Worm (Caenorhabditis elegans) whole organism, L4 larva: ENCODE data around the gene mpst-3.

Source experiments
- D1046.2 ChIP-seq: fragments of 200-800 bp; sonication (Bioruptor generic); IDR thresholded peaks from 2 replicates; pipeline ENCODE4 v1.3.6; 2022; ENCODE audit warnings: missing genetic modification characterization, missing compliant biosample characterization
- F10B5.3 ChIP-seq: sonication (generic microtip); optimal IDR thresholded peaks from 2 replicates; lab custom pipeline; 2016; ENCODE audit warnings: mild to moderate bottlenecking, missing genetic modification characterization, missing compliant biosample characterization
- F37D6.2 ChIP-seq: sonication (generic microtip); optimal IDR thresholded peaks from 2 replicates; lab custom pipeline; 2016; ENCODE audit warnings: mild to moderate bottlenecking, missing genetic modification characterization, missing compliant biosample characterization
- F44E2.7 ChIP-seq: fragments of 200-800 bp; sonication (Bioruptor generic); IDR thresholded peaks from 2 replicates; pipeline ENCODE4 v2.1.2; 2022; ENCODE audit warnings: missing genetic modification characterization, missing compliant biosample characterization
- R02D3.7 ChIP-seq: fragments of 150-350 bp; sonication (generic microtip); optimal IDR thresholded peaks from 3 replicates; lab custom pipeline; 2014; ENCODE audit warnings: missing biosample characterization, missing genetic modification characterization
- Y105C5A.15 ChIP-seq: fragments of 200-800 bp; sonication (Bioruptor generic); IDR thresholded peaks from 2 replicates; pipeline ENCODE4 v1.3.6; 2022; ENCODE audit warnings: missing genetic modification characterization, missing compliant biosample characterization
- Y5F2A.4 ChIP-seq: fragments of 200-800 bp; sonication (Bioruptor generic); optimal IDR thresholded peaks from 2 replicates; lab custom pipeline; 2018; ENCODE audit warnings: mild to moderate bottlenecking, missing genetic modification characterization, missing compliant biosample characterization
- ZK337.2 ChIP-seq: fragments of 200-800 bp; sonication (Bioruptor generic); IDR thresholded peaks from 2 replicates; pipeline ENCODE4 v1.3.6; 2022; ENCODE audit warnings: missing genetic modification reagents, missing genetic modification characterization, missing compliant biosample characterization
- ZK546.5 ChIP-seq, 2 experiments: sonication (generic microtip); optimal IDR thresholded peaks; 2 replicates each; lab custom pipeline; 2017; ENCODE audit warnings: missing biosample characterization in 2 of 2, missing genetic modification characterization in 2 of 2
- ceh-20 ChIP-seq: fragments of 200-800 bp; sonication (Bioruptor generic); IDR thresholded peaks from 2 replicates; pipeline ENCODE4 v1.3.6; 2022; ENCODE audit warnings: missing genetic modification reagents, missing genetic modification characterization, missing compliant biosample characterization
- ceh-28 ChIP-seq: fragments of 150-350 bp; optimal IDR thresholded peaks from 2 replicates; lab custom pipeline; 2014; ENCODE audit warnings: missing biosample characterization, missing genetic modification reagents, missing genetic modification characterization
- ceh-44 ChIP-seq: fragments of 200-800 bp; sonication (Bioruptor generic); IDR thresholded peaks from 2 replicates; pipeline ENCODE4 v1.3.6; 2022; ENCODE audit warnings: missing genetic modification reagents, missing genetic modification characterization, missing compliant biosample characterization
- ceh-82 ChIP-seq: sonication (generic microtip); optimal IDR thresholded peaks from 2 replicates; lab custom pipeline; 2017; ENCODE audit warnings: missing biosample characterization, missing genetic modification characterization
- ces-1 ChIP-seq: fragments of 150-350 bp; sonication (generic microtip); optimal IDR thresholded peaks from 4 replicates; lab custom pipeline; 2014; ENCODE audit warnings: missing biosample characterization, missing genetic modification reagents, missing genetic modification characterization
- daf-16 ChIP-seq, 3 experiments: sonication (generic microtip); optimal IDR thresholded peaks; 2 replicates each; lab custom pipeline; 2016 to 2017; ENCODE audit warnings: missing genetic modification characterization in 3 of 3, missing genetic modification reagents in 3 of 3, mild to moderate bottlenecking in 2 of 3, missing compliant biosample characterization in 2 of 3, missing biosample characterization in 1 of 3, moderate library complexity in 1 of 3
- dmd-8 ChIP-seq: fragments of 200-800 bp; sonication (Bioruptor generic); IDR thresholded peaks from 2 replicates; pipeline ENCODE4 v1.3.6; 2022; ENCODE audit warnings: missing genetic modification characterization, missing compliant biosample characterization
- dmd-9 ChIP-seq: fragments of 200-800 bp; sonication (Bioruptor generic); IDR thresholded peaks from 2 replicates; pipeline ENCODE4 v1.3.6; 2022; ENCODE audit warnings: missing genetic modification reagents, missing genetic modification characterization, missing compliant biosample characterization
- dpl-1 ChIP-seq: fragments of 150-350 bp; optimal IDR thresholded peaks from 2 replicates; lab custom pipeline; 2014; ENCODE audit warnings: missing biosample characterization, missing genetic modification reagents, missing genetic modification characterization
- duxl-1 ChIP-seq: sonication (generic microtip); optimal IDR thresholded peaks from 2 replicates; lab custom pipeline; 2016; ENCODE audit warnings: mild to moderate bottlenecking, missing genetic modification characterization, moderate library complexity, missing compliant biosample characterization; ENCODE audit not compliant: poor library complexity
- hif-1 ChIP-seq, 2 experiments: sonication (generic microtip); optimal IDR thresholded peaks; 2 replicates each; lab custom pipeline; 2016 to 2017; ENCODE audit warnings: missing compliant biosample characterization in 2 of 2, missing genetic modification characterization in 2 of 2, missing genetic modification reagents in 2 of 2, missing genotype in 2 of 2, mild to moderate bottlenecking in 1 of 2
- hlh-30 ChIP-seq: sonication (generic microtip); optimal IDR thresholded peaks from 2 replicates; lab custom pipeline; 2017; ENCODE audit warnings: antibody characterized with exemption, mild to moderate bottlenecking, missing genetic modification characterization, missing compliant biosample characterization; ENCODE audit not compliant: insufficient read depth
- hmg-1.1 ChIP-seq: fragments of 200-800 bp; sonication (Bioruptor generic); IDR thresholded peaks from 2 replicates; pipeline ENCODE4 v1.3.6; 2022; ENCODE audit warnings: missing genetic modification reagents, missing genetic modification characterization, missing compliant biosample characterization
- jun-1 ChIP-seq: fragments of 150-350 bp; optimal IDR thresholded peaks from 2 replicates; lab custom pipeline; 2014; ENCODE audit warnings: missing biosample characterization, missing genetic modification reagents, missing genetic modification characterization
- lim-7 ChIP-seq: fragments of 200-800 bp; sonication (Bioruptor generic); IDR thresholded peaks from 2 replicates; pipeline ENCODE4 v1.3.6; 2022; ENCODE audit warnings: missing genetic modification characterization, missing compliant biosample characterization
- lin-1 ChIP-seq: fragments of 200-800 bp; sonication (Bioruptor generic); IDR thresholded peaks from 2 replicates; pipeline ENCODE4 v1.3.6; 2022; ENCODE audit warnings: missing genetic modification reagents, missing genetic modification characterization, missing compliant biosample characterization
- lin-29 ChIP-seq: fragments of 200-800 bp; sonication (Bioruptor generic); IDR thresholded peaks from 2 replicates; pipeline ENCODE4 v1.3.6; 2022; ENCODE audit warnings: missing genetic modification reagents, missing genetic modification characterization, missing compliant biosample characterization
- lin-39 ChIP-seq: fragments of 150-350 bp; optimal IDR thresholded peaks from 2 replicates; lab custom pipeline; 2014; ENCODE audit warnings: missing biosample characterization, missing genetic modification reagents, missing genetic modification characterization
- mdl-1 ChIP-seq, 2 experiments: fragments of 150-350 bp in 1 of 2; sonication (generic microtip) in 1 of 2; optimal IDR thresholded peaks; 2 replicates each; lab custom pipeline; 2014 to 2017; ENCODE audit warnings: missing biosample characterization in 2 of 2, missing genetic modification characterization in 2 of 2
- mdt-29 ChIP-seq: fragments of 200-800 bp; sonication (Bioruptor generic); IDR thresholded peaks from 2 replicates; pipeline ENCODE4 v1.3.6; 2022; ENCODE audit warnings: missing genetic modification reagents, missing genetic modification characterization, missing compliant biosample characterization
- mxl-2 ChIP-seq: fragments of 200-800 bp; sonication (Bioruptor generic); conservative IDR thresholded peaks from 2 replicates; pipeline ENCODE4 v1.3.6; 2022; ENCODE audit warnings: missing genetic modification reagents, missing genetic modification characterization, missing compliant biosample characterization
- nhr-10 ChIP-seq: fragments of 150-350 bp; optimal IDR thresholded peaks from 2 replicates; lab custom pipeline; 2014; ENCODE audit warnings: missing biosample characterization, missing genetic modification characterization
- nhr-102 ChIP-seq: sonication (generic microtip); optimal IDR thresholded peaks from 2 replicates; lab custom pipeline; 2016; ENCODE audit warnings: mild to moderate bottlenecking, missing genetic modification characterization, moderate library complexity, missing compliant biosample characterization
- nhr-237 ChIP-seq: sonication (generic microtip); optimal IDR thresholded peaks from 2 replicates; lab custom pipeline; 2017; ENCODE audit warnings: missing biosample characterization, missing genetic modification characterization
- nhr-28 ChIP-seq: fragments of 150-350 bp; optimal IDR thresholded peaks from 2 replicates; lab custom pipeline; 2014; ENCODE audit warnings: missing biosample characterization, missing genetic modification characterization
- nhr-48 ChIP-seq: sonication (generic microtip); optimal IDR thresholded peaks from 2 replicates; lab custom pipeline; 2016; ENCODE audit warnings: mild to moderate bottlenecking, missing genetic modification characterization, missing compliant biosample characterization
- nhr-6 ChIP-seq: fragments of 150-350 bp; optimal IDR thresholded peaks from 2 replicates; lab custom pipeline; 2014; ENCODE audit warnings: missing biosample characterization, missing genetic modification characterization
- nhr-76 ChIP-seq: fragments of 150-350 bp; optimal IDR thresholded peaks from 2 replicates; lab custom pipeline; 2014; ENCODE audit warnings: missing biosample characterization, missing genetic modification characterization
- pqm-1 ChIP-seq: sonication (generic microtip); optimal IDR thresholded peaks from 2 replicates; lab custom pipeline; 2017; ENCODE audit warnings: missing biosample characterization, missing genetic modification characterization
- rbr-2 ChIP-seq: sonication (generic microtip); optimal IDR thresholded peaks from 2 replicates; lab custom pipeline; 2016; ENCODE audit warnings: missing genotype, missing genetic modification characterization, missing compliant biosample characterization
- set-16 ChIP-seq: fragments of 200-800 bp; sonication (Bioruptor generic); IDR thresholded peaks from 2 replicates; pipeline ENCODE4 v1.3.6; 2022; ENCODE audit warnings: missing genetic modification reagents, missing genetic modification characterization, missing compliant biosample characterization
- skn-1 ChIP-seq: fragments of 150-350 bp; optimal IDR thresholded peaks from 2 replicates; lab custom pipeline; 2014; ENCODE audit warnings: missing biosample characterization, missing genetic modification characterization
- snpc-4 ChIP-seq: fragments of 150-350 bp; optimal IDR thresholded peaks from 2 replicates; lab custom pipeline; 2014; ENCODE audit warnings: missing biosample characterization, missing genetic modification characterization
- spr-3 ChIP-seq: fragments of 200-800 bp; sonication (Bioruptor generic); optimal IDR thresholded peaks from 2 replicates; lab custom pipeline; 2018; ENCODE audit warnings: mild to moderate bottlenecking, missing genetic modification characterization, missing compliant biosample characterization
- tag-97 ChIP-seq: fragments of 200-800 bp; sonication (Bioruptor generic); IDR thresholded peaks from 2 replicates; pipeline ENCODE4 v1.3.6; 2022; ENCODE audit warnings: missing genetic modification characterization, missing compliant biosample characterization
- tra-1 ChIP-seq: fragments of 200-800 bp; sonication (Bioruptor generic); IDR thresholded peaks from 2 replicates; pipeline ENCODE4 v1.3.6; 2022; ENCODE audit warnings: missing genetic modification reagents, missing genetic modification characterization, missing compliant biosample characterization
- zag-1 ChIP-seq: fragments of 150-350 bp; optimal IDR thresholded peaks from 2 replicates; lab custom pipeline; 2014; ENCODE audit warnings: missing biosample characterization, missing genetic modification characterization
- zfp-3 ChIP-seq: fragments of 200-800 bp; sonication (Bioruptor generic); conservative IDR thresholded peaks from 2 replicates; pipeline ENCODE4 v1.3.6; 2022; ENCODE audit warnings: missing genetic modification reagents, missing genetic modification characterization, missing compliant biosample characterization
- zip-2 ChIP-seq: fragments of 150-350 bp; optimal IDR thresholded peaks from 2 replicates; lab custom pipeline; 2014; ENCODE audit warnings: missing biosample characterization, missing genetic modification characterization

The mpst-3 gene

ce11 chrV:14871365-14871764, 24.1 kb upstream of the mpst-3 start, which contains the start of gene ZC412.3 (continued):
- no peak for TF ChIP-seq dpl-1 (GFP tag; lab: Kevin White, UChicago)

- TF ChIP-seq nhr-6 (tag; lab: Kevin White, UChicago) (no peak), dmd-8 (GFP tag; lab: Robert Waterston, UW) (no peak), ceh-44 (no peak), skn-1 (no peak), lin-39 (tag; lab: Kevin White, UChicago) (no peak), duxl-1 (tag; lab: Kevin White, UChicago) (no peak), dpl-1 (GFP tag; lab: Kevin White, UChicago) (no peak), nhr-102 (tag; lab: Kevin White, UChicago) (no peak), mxl-2 (GFP tag; lab: Robert Waterston, UW) (no peak), zag-1 (no peak), F44E2.7 (GFP tag; lab: Robert Waterston, UW) (no peak), zip-2 (tag; lab: Kevin White, UChicago) (no peak)
Observed at ce11 chrV:14875371-14875770, 20.1 kb upstream of the mpst-3 start, which contains the start of gene ZC412.5. Gene ZC412.5, minus strand, starts transcription at chrV:14875471.

ce11 chrV:14876257-14876656, 19.2 kb upstream of the mpst-3 start:
- peak; percentile 91 for TF ChIP-seq snpc-4 (tag; lab: Kevin White, UChicago)
- no peak for TF ChIP-seq ceh-82
- TF ChIP-seq Y5F2A.4: no peak
- no peak for TF ChIP-seq set-16 (GFP tag; lab: Robert Waterston, UW)
- peak; percentile 1 for TF ChIP-seq F10B5.3 (tag; lab: Kevin White, UChicago)
- TF ChIP-seq ZK337.2 (GFP tag; lab: Robert Waterston, UW): peak; percentile 63; the same call in 1 of the 2 replicates
- TF ChIP-seq lim-7: peak; percentile 71
- TF ChIP-seq lin-1: no peak
- no peak for TF ChIP-seq spr-3 (GFP tag; lab: Kevin White, UChicago)
- peak in 1 of 2 experiments; percentile 42 for TF ChIP-seq daf-16 (GFP tag; optimal IDR thresholded peaks at IDR 0.05; lab: Kevin White, UChicago)
- no peak for TF ChIP-seq daf-16 (tag; optimal IDR thresholded peaks at IDR 0.05; lab: Kevin White, UChicago)
- TF ChIP-seq tag-97 (GFP tag; lab: Robert Waterston, UW): no peak
- TF ChIP-seq nhr-76 (tag; lab: Kevin White, UChicago): no peak
- peak; percentile 35 for TF ChIP-seq rbr-2
- peak; percentile 53; the same call in 1 of the 2 replicates for TF ChIP-seq mdt-29
- no peak for TF ChIP-seq skn-1
- TF ChIP-seq F37D6.2 (tag; lab: Kevin White, UChicago): no peak
- TF ChIP-seq pqm-1 (tag; lab: Kevin White, UChicago): no peak
- no peak for TF ChIP-seq nhr-10 (tag; lab: Kevin White, UChicago)
- TF ChIP-seq Y105C5A.15: no peak
- TF ChIP-seq ZK546.5 (tag; optimal IDR thresholded peaks at IDR 0.05; lab: Kevin White, UChicago): no peak
- TF ChIP-seq ceh-28: no peak
- no peak for TF ChIP-seq tra-1 (GFP tag; lab: Robert Waterston, UW)
- peak; percentile 18 for TF ChIP-seq hlh-30
- no peak for TF ChIP-seq mdl-1 (tag; optimal IDR thresholded peaks at IDR 0.05; lab: Kevin White, UChicago)
- TF ChIP-seq hmg-1.1 (GFP tag; lab: Robert Waterston, UW): peak; percentile 74
- TF ChIP-seq ceh-20 (GFP tag; lab: Robert Waterston, UW): peak; percentile 62; the same call in 1 of the 2 replicates
- TF ChIP-seq ces-1: no peak
- TF ChIP-seq ceh-44: peak; percentile 69; the same call in 1 of the 2 replicates
- no peak for TF ChIP-seq lin-29
- no peak for TF ChIP-seq nhr-102 (tag; lab: Kevin White, UChicago)
- TF ChIP-seq nhr-48: no peak
- TF ChIP-seq dmd-9 (GFP tag; lab: Robert Waterston, UW): no peak
- no peak for TF ChIP-seq D1046.2 (GFP tag; lab: Robert Waterston, UW)
- TF ChIP-seq nhr-6 (tag; lab: Kevin White, UChicago): no peak
- TF ChIP-seq hif-1 (tag; optimal IDR thresholded peaks at IDR 0.05; lab: Kevin White, UChicago): no peak
- no peak for TF ChIP-seq jun-1 (tag; lab: Kevin White, UChicago)
- TF ChIP-seq nhr-237: no peak
- no peak for TF ChIP-seq zfp-3 (GFP tag; lab: Robert Waterston, UW)
- no peak for TF ChIP-seq R02D3.7 (tag; lab: Kevin White, UChicago)
- peak; percentile 30 for TF ChIP-seq nhr-28
